Fruit fly (Drosophila melanogaster): ENCODE data around the gene CSN8.

DNA sequence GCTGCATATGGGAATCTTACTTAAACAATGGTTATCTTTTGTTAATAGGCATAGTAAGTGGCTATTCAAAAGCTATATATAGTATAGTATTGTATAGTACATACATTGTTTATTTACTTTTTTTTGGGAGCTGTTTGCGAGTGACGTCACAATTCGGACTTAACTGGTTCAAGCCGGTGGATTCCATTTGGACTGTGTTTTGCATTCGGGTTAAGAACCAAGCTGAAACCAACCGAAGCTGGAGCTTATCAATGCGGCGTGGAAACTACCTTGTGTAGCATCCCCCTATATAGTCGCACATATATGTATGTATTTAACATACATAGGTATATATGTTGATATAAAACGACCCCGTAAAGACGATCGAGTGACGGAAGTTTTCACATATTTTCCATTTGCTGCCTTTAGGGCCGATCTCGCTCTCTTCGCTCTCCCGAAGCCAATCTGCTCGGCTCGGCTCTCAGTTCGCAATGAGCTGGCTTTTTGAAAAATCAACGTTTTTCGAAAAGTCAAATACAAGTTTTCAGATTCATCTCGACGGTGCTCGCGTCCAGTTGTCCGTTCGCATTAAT lies 36.0 kb upstream of the CSN8 start:
- TF ChIP-seq ken (GFP tag; IDR thresholded peaks at IDR 0.05), result no peak
- no peak for TF ChIP-seq NfI (GFP tag; optimal IDR thresholded peaks at IDR 0.05)
- TF ChIP-seq CG43689 (GFP tag; IDR thresholded peaks at IDR 0.05), result no peak
- no peak for TF ChIP-seq lov (optimal IDR thresholded peaks at IDR 0.05)
- TF ChIP-seq lov (GFP tag; IDR thresholded peaks at IDR 0.05), result no peak
- TF ChIP-seq gt (GFP tag; IDR thresholded peaks at IDR 0.05), result no peak
- no peak for TF ChIP-seq CG10321 (GFP tag; IDR thresholded peaks at IDR 0.05)
- no peak for TF ChIP-seq Sin3A (optimal IDR thresholded peaks at IDR 0.05)
- TF ChIP-seq E2f2 (GFP tag; IDR thresholded peaks at IDR 0.05), result no peak
- TF ChIP-seq CG34422 (GFP tag; IDR thresholded peaks at IDR 0.05), result no peak
- TF ChIP-seq CG15696 (tag; optimal IDR thresholded peaks at IDR 0.05), result no peak
- TF ChIP-seq ham (GFP tag; IDR thresholded peaks at IDR 0.05), result no peak
- no peak for TF ChIP-seq sob (GFP tag; IDR thresholded peaks at IDR 0.05)

Data from whole organism, embryonic.